Fruit fly (Drosophila melanogaster) whole organism, embryonic: ENCODE measurements around the gene CG12992.

ENCODE experiments used
- ATbp ChIP-seq: fragments of 200-800 bp; sonication (Bioruptor generic); optimal IDR thresholded peaks from 2 replicates; lab custom pipeline; 2017; ENCODE audit warnings: missing biosample characterization, mild to moderate bottlenecking, missing genetic modification characterization, missing genetic modification reagents
- Ada2b ChIP-seq: fragments of 200-800 bp; sonication (Bioruptor generic); IDR thresholded peaks from 2 replicates; pipeline ENCODE4 v1.3.6; 2022; ENCODE audit warnings: missing biosample characterization, missing genetic modification characterization
- Adf1 ChIP-seq: fragments of 200-800 bp; sonication (Bioruptor generic); IDR thresholded peaks from 2 replicates; pipeline ENCODE4 v1.3.6; 2022; ENCODE audit warnings: missing biosample characterization, missing genetic modification characterization
- Atf3 ChIP-seq: fragments of 200-800 bp; sonication (Bioruptor generic); optimal IDR thresholded peaks from 3 replicates; lab custom pipeline; 2016; ENCODE audit warnings: missing biosample characterization, missing genetic modification characterization
- CG14710 ChIP-seq: fragments of 200-800 bp; sonication (Bioruptor generic); optimal IDR thresholded peaks from 3 replicates; lab custom pipeline; 2019; ENCODE audit warnings: missing biosample characterization, mild to moderate bottlenecking, missing genetic modification characterization, moderate library complexity
- CG1602 ChIP-seq: fragments of 200-800 bp; sonication (Bioruptor generic); optimal IDR thresholded peaks from 3 replicates; lab custom pipeline; 2016; ENCODE audit warnings: missing biosample characterization, missing genetic modification characterization
- CG17568 ChIP-seq: fragments of 200-800 bp; sonication (Bioruptor generic); optimal IDR thresholded peaks from 2 replicates; lab custom pipeline; 2018; ENCODE audit warnings: missing biosample characterization, mild to moderate bottlenecking, missing genetic modification characterization, moderate library complexity
- CG1832 ChIP-seq: fragments of 200-800 bp; sonication (Bioruptor generic); optimal IDR thresholded peaks from 2 replicates; lab custom pipeline; 2017; ENCODE audit warnings: missing biosample characterization, mild to moderate bottlenecking, missing genetic modification characterization, inconsistent platforms
- CG2678 ChIP-seq: fragments of 200-800 bp; sonication (Bioruptor generic); optimal IDR thresholded peaks from 3 replicates; lab custom pipeline; 2019; ENCODE audit warnings: missing biosample characterization, mild to moderate bottlenecking, missing genetic modification characterization, moderate library complexity
- CG2712 ChIP-seq: fragments of 200-800 bp; optimal IDR thresholded peaks from 3 replicates; lab custom pipeline; 2019; ENCODE audit warnings: missing biosample characterization, mild to moderate bottlenecking, missing genetic modification characterization, moderate library complexity
- CG4328 ChIP-seq: fragments of 200-800 bp; sonication (Bioruptor generic); optimal IDR thresholded peaks from 3 replicates; lab custom pipeline; 2017; ENCODE audit warnings: missing biosample characterization, missing genetic modification reagents, missing genetic modification characterization
- CG6272 ChIP-seq: fragments of 200-800 bp; sonication (Bioruptor generic); IDR thresholded peaks from 2 replicates; pipeline ENCODE4 v1.3.6; 2022; ENCODE audit warnings: missing biosample characterization, missing genetic modification characterization
- CG6813 ChIP-seq: fragments of 200-800 bp; sonication (Bioruptor generic); optimal IDR thresholded peaks from 2 replicates; lab custom pipeline; 2017; ENCODE audit warnings: missing biosample characterization, missing genetic modification characterization, mild to moderate bottlenecking, moderate library complexity, missing genetic modification reagents
- CG6854 ChIP-seq: fragments of 200-800 bp; sonication (Bioruptor generic); optimal IDR thresholded peaks from 3 replicates; lab custom pipeline; 2017; ENCODE audit warnings: missing biosample characterization, mild to moderate bottlenecking, missing genetic modification characterization
- CG7987 ChIP-seq: fragments of 200-800 bp; sonication (Bioruptor generic); optimal IDR thresholded peaks from 2 replicates; lab custom pipeline; 2018; ENCODE audit warnings: missing biosample characterization, mild to moderate bottlenecking, missing genetic modification characterization, moderate library complexity
- CG8359 ChIP-seq: fragments of 200-800 bp; sonication (Bioruptor generic); optimal IDR thresholded peaks from 2 replicates; lab custom pipeline; 2017; ENCODE audit warnings: missing biosample characterization, mild to moderate bottlenecking, missing genetic modification characterization, borderline replicate concordance
- CG8765 ChIP-seq: fragments of 200-800 bp; sonication (Bioruptor generic); IDR thresholded peaks from 2 replicates; pipeline ENCODE4 v1.3.6; 2022; ENCODE audit warnings: missing biosample characterization, missing genetic modification characterization
- CG9876 ChIP-seq: fragments of 200-800 bp; sonication (Bioruptor generic); optimal IDR thresholded peaks from 2 replicates; lab custom pipeline; 2016; ENCODE audit warnings: missing biosample characterization, missing genetic modification characterization
- CHES-1-like ChIP-seq: fragments of 200-800 bp; sonication (Bioruptor generic); optimal IDR thresholded peaks from 2 replicates; lab custom pipeline; 2016; ENCODE audit warnings: missing biosample characterization, missing genetic modification characterization
- CkIIα-i1 ChIP-seq: fragments of 200-800 bp; sonication (Bioruptor generic); IDR thresholded peaks from 2 replicates; pipeline ENCODE4 v1.3.6; 2022; ENCODE audit warnings: missing biosample characterization, missing genetic modification characterization
- Dfd ChIP-seq, 2 experiments: fragments of >200 bp; optimal IDR thresholded peaks; 2 replicates each; lab custom pipeline; 2017; ENCODE audit warnings: missing biosample characterization in 2 of 2, missing genetic modification characterization in 2 of 2
- Dip3 ChIP-seq: fragments of 200-800 bp; sonication (Bioruptor generic); optimal IDR thresholded peaks from 3 replicates; lab custom pipeline; 2016; ENCODE audit warnings: missing biosample characterization, missing genetic modification characterization
- HLH4C ChIP-seq: fragments of 200-800 bp; sonication (Bioruptor generic); IDR thresholded peaks from 3 replicates; pipeline ENCODE4 v1.3.6; 2022; ENCODE audit warnings: missing biosample characterization, missing genetic modification characterization; ENCODE audit not compliant: partially characterized antibody
- Hr39 ChIP-seq: fragments of >200 bp; optimal IDR thresholded peaks from 2 replicates; lab custom pipeline; 2017
- Hr51 ChIP-seq, 2 experiments: fragments of 200-800 bp; sonication (Bioruptor generic); optimal IDR thresholded peaks; 2 replicates in 1 of 2; 3 replicates in 1 of 2; lab custom pipeline; 2016 to 2018; ENCODE audit warnings: missing biosample characterization in 2 of 2, missing genetic modification characterization in 2 of 2, mild to moderate bottlenecking in 1 of 2, moderate library complexity in 1 of 2
- Lim3 ChIP-seq: fragments of 200-800 bp; sonication (Bioruptor generic); IDR thresholded peaks from 2 replicates; pipeline ENCODE4 v1.3.6; 2022; ENCODE audit warnings: missing biosample characterization, missing genetic modification characterization
- MBD-R2 ChIP-seq: fragments of 200-800 bp; sonication (Bioruptor generic); IDR thresholded peaks from 2 replicates; pipeline ENCODE4 v1.3.6; 2022; ENCODE audit warnings: missing biosample characterization, missing genetic modification characterization
- Meics ChIP-seq: fragments of 200-800 bp; sonication (Bioruptor generic); optimal IDR thresholded peaks from 2 replicates; lab custom pipeline; 2017; ENCODE audit warnings: missing biosample characterization, mild to moderate bottlenecking, missing genetic modification characterization
- Oli ChIP-seq: fragments of 200-800 bp; sonication (Bioruptor generic); optimal IDR thresholded peaks from 2 replicates; lab custom pipeline; 2018; ENCODE audit warnings: missing biosample characterization, mild to moderate bottlenecking, missing genetic modification characterization, moderate library complexity
- Sin3A ChIP-seq: fragments of >200 bp; optimal IDR thresholded peaks from 2 replicates; lab custom pipeline; 2018
- Ssrp ChIP-seq: fragments of 200-800 bp; sonication (Bioruptor generic); optimal IDR thresholded peaks from 2 replicates; lab custom pipeline; 2018; ENCODE audit warnings: missing biosample characterization, mild to moderate bottlenecking, missing genetic modification characterization, moderate library complexity
- Taf1 ChIP-seq: fragments of 200-800 bp; sonication (Bioruptor generic); IDR thresholded peaks from 2 replicates; pipeline ENCODE4 v1.3.6; 2022; ENCODE audit warnings: missing biosample characterization, missing genetic modification characterization
- YL-1 ChIP-seq: fragments of 200-800 bp; sonication (Bioruptor generic); optimal IDR thresholded peaks from 3 replicates; lab custom pipeline; 2017; ENCODE audit warnings: missing biosample characterization, mild to moderate bottlenecking, missing genetic modification characterization
- al ChIP-seq: fragments of 200-800 bp; sonication (Bioruptor generic); IDR thresholded peaks from 2 replicates; pipeline ENCODE4 v1.3.6; 2022; ENCODE audit warnings: missing biosample characterization, missing genetic modification characterization
- az2 ChIP-seq: fragments of 200-800 bp; sonication (Bioruptor generic); optimal IDR thresholded peaks from 3 replicates; lab custom pipeline; 2016; ENCODE audit warnings: missing biosample characterization, missing genetic modification characterization
- cato ChIP-seq: fragments of 200-800 bp; sonication (Bioruptor generic); optimal IDR thresholded peaks from 2 replicates; lab custom pipeline; 2016; ENCODE audit warnings: missing biosample characterization, missing genetic modification characterization, borderline replicate concordance
- caup ChIP-seq: fragments of 200-800 bp; sonication (Bioruptor generic); optimal IDR thresholded peaks from 3 replicates; lab custom pipeline; 2017; ENCODE audit warnings: missing biosample characterization, mild to moderate bottlenecking, missing genetic modification characterization, moderate library complexity; ENCODE audit not compliant: severe bottlenecking
- cwo ChIP-seq: fragments of 200-800 bp; sonication (Bioruptor generic); optimal IDR thresholded peaks from 3 replicates; lab custom pipeline; 2017; ENCODE audit warnings: missing biosample characterization, missing genetic modification characterization, mild to moderate bottlenecking, moderate library complexity, missing genetic modification reagents
- dan ChIP-seq: fragments of 200-800 bp; sonication (Bioruptor generic); IDR thresholded peaks from 2 replicates; pipeline ENCODE4 v1.3.6; 2022; ENCODE audit warnings: missing biosample characterization, missing genetic modification characterization
- fd3F ChIP-seq: fragments of 200-800 bp; sonication (Bioruptor generic); optimal IDR thresholded peaks from 2 replicates; lab custom pipeline; 2018; ENCODE audit warnings: missing biosample characterization, mild to moderate bottlenecking, missing genetic modification characterization, moderate library complexity
- knrl ChIP-seq: fragments of 200-800 bp; sonication (Bioruptor generic); IDR thresholded peaks from 3 replicates; pipeline ENCODE4 v1.3.6; 2022; ENCODE audit warnings: missing biosample characterization, missing genetic modification characterization; ENCODE audit not compliant: partially characterized antibody
- pnt ChIP-seq: fragments of 200-800 bp; sonication (Bioruptor generic); optimal IDR thresholded peaks from 3 replicates; lab custom pipeline; 2016; ENCODE audit warnings: missing biosample characterization, missing genetic modification characterization
- rib ChIP-seq: fragments of 200-800 bp; sonication (Bioruptor generic); IDR thresholded peaks from 2 replicates; pipeline ENCODE4 v1.3.6; 2022; ENCODE audit warnings: missing biosample characterization, missing genetic modification characterization
- ro ChIP-seq: fragments of 200-800 bp; sonication (Bioruptor generic); IDR thresholded peaks from 2 replicates; pipeline ENCODE4 v1.3.6; 2022; ENCODE audit warnings: missing biosample characterization, missing genetic modification characterization
- sima ChIP-seq: fragments of 200-800 bp; sonication (Bioruptor generic); optimal IDR thresholded peaks from 2 replicates; lab custom pipeline; 2016; ENCODE audit warnings: missing biosample characterization, missing genetic modification characterization
- ssp ChIP-seq: fragments of 200-800 bp; sonication (Bioruptor generic); IDR thresholded peaks from 2 replicates; pipeline ENCODE4 v1.3.6; 2022; ENCODE audit warnings: missing biosample characterization, missing genetic modification characterization
- tin ChIP-seq: fragments of 200-800 bp; sonication (Bioruptor generic); optimal IDR thresholded peaks from 3 replicates; lab custom pipeline; 2016; ENCODE audit warnings: missing biosample characterization, missing genetic modification characterization
- trem ChIP-seq: fragments of 200-800 bp; optimal IDR thresholded peaks from 3 replicates; lab custom pipeline; 2019; ENCODE audit warnings: missing biosample characterization, mild to moderate bottlenecking, missing genetic modification characterization, moderate library complexity
- unc-4 ChIP-seq: fragments of 200-800 bp; sonication (Bioruptor generic); IDR thresholded peaks from 2 replicates; pipeline ENCODE4 v1.3.6; 2022; ENCODE audit warnings: missing biosample characterization, missing genetic modification characterization; ENCODE audit not compliant: partially characterized antibody
- wek ChIP-seq: fragments of 200-800 bp; sonication (Bioruptor generic); optimal IDR thresholded peaks from 3 replicates; lab custom pipeline; 2018; ENCODE audit warnings: missing biosample characterization, mild to moderate bottlenecking, missing genetic modification characterization, moderate library complexity
- wor ChIP-seq: fragments of 200-800 bp; sonication (Bioruptor generic); IDR thresholded peaks from 2 replicates; pipeline ENCODE4 v1.3.6; 2022; ENCODE audit warnings: missing biosample characterization, missing genetic modification characterization

The CG12992 gene

dm6 chrX:17582650-17583049, 6.0 kb upstream of the CG12992 start (continued):
- TF ChIP-seq caup (GFP tag; lab: Kevin White, UChicago) (peak; percentile 70), Sin3A (no peak), sima (no peak), Hr39 (lab: Kevin White, UChicago) (no peak), Lim3 (GFP tag; lab: Robert Waterston, UW) (no peak), CG4328 (GFP tag; lab: Kevin White, UChicago) (peak; percentile 21), ATbp (GFP tag; lab: Kevin White, UChicago) (peak; percentile 70), CG1832 (GFP tag; lab: Kevin White, UChicago) (no peak), wek (peak; percentile 31), Hr51 (GFP tag; optimal IDR thresholded peaks at IDR 0.05; lab: Kevin White, UChicago) (peak in 1 of 2 experiments; percentile 1), al (GFP tag; lab: Robert Waterston, UW) (no peak), CG9876 (no peak), CG8765 (no peak), YL-1 (no peak), pnt (GFP tag; lab: Kevin White, UChicago) (peak; percentile 2), Ssrp (tag; lab: Kevin White, UChicago) (no peak), Taf1 (GFP tag; lab: Robert Waterston, UW) (no peak), CG6813 (GFP tag; lab: Kevin White, UChicago) (peak; percentile 50), dan (GFP tag; lab: Robert Waterston, UW) (no peak), CHES-1-like (GFP tag; lab: Kevin White, UChicago) (peak; percentile 41), CG2678 (tag; lab: Kevin White, UChicago) (peak; percentile 59), ssp (GFP tag; lab: Robert Waterston, UW) (no peak), Dfd (GFP tag; optimal IDR thresholded peaks at IDR 0.05; lab: Kevin White, UChicago) (no peak), MBD-R2 (no peak), wor (no peak), CG6272 (GFP tag; lab: Robert Waterston, UW) (no peak), cwo (no peak), Atf3 (no peak), Adf1 (no peak), CG17568 (GFP tag; lab: Kevin White, UChicago) (peak; percentile 48), Meics (GFP tag; lab: Kevin White, UChicago) (peak; percentile 50), CkIIα-i1 (GFP tag; lab: Robert Waterston, UW) (no peak), CG14710 (tag; lab: Kevin White, UChicago) (no peak), CG6854 (peak; percentile 31), Dip3 (GFP tag; lab: Kevin White, UChicago) (no peak), cato (GFP tag; lab: Kevin White, UChicago) (no peak), Oli (tag; lab: Kevin White, UChicago) (no peak), CG2712 (tag; lab: Kevin White, UChicago) (peak; percentile 0), ro (GFP tag; lab: Robert Waterston, UW) (no peak), trem (tag; lab: Kevin White, UChicago) (no peak), HLH4C (no peak), tin (GFP tag; lab: Kevin White, UChicago) (no peak), CG7987 (GFP tag; lab: Kevin White, UChicago) (peak; percentile 7), knrl (no peak), rib (GFP tag; lab: Robert Waterston, UW) (no peak), az2 (GFP tag; lab: Kevin White, UChicago) (no peak), CG1602 (no peak), CG8359 (GFP tag; lab: Kevin White, UChicago) (no peak), fd3F (peak; percentile 25), Ada2b (GFP tag; lab: Robert Waterston, UW) (no peak), unc-4 (no peak)
